Worm (Caenorhabditis elegans): Measurements from ENCODE around the gene C08B6.2.

- TF ChIP-seq mdl-1 (tag; optimal IDR thresholded peaks at IDR 0.05) (no peak), dpl-1 (GFP tag; optimal IDR thresholded peaks at IDR 0.05) (no peak), Y48G9A.11 (GFP tag; IDR thresholded peaks at IDR 0.05) (no peak), hmg-1.1 (GFP tag; IDR thresholded peaks at IDR 0.05) (no peak), dve-1 (tag; optimal IDR thresholded peaks at IDR 0.05; ENCODE audit: insufficient read depth) (no peak), cey-2 (tag; optimal IDR thresholded peaks at IDR 0.05; ENCODE audit: borderline replicate concordance, insufficient read depth) (no peak), hlh-30 (tag; optimal IDR thresholded peaks at IDR 0.05; ENCODE audit: insufficient read depth) (no peak), fos-1 (tag; optimal IDR thresholded peaks at IDR 0.05) (no peak)
Observed at ce11 chrV:10130195-10130594, 24.7 kb downstream of the C08B6.2 start, which contains the start of gene aos-1.
